Fruit fly (Drosophila melanogaster): ENCODE measurements around the gene CG7131.

Gene CG7131

dm6 chr3R:18283441-18283840 is 5.1 kb downstream of the CG7131 start, which contains the start of the genes CG14312 and CG8064 (continued):
- no peak for TF ChIP-seq Elba2 (GFP tag; optimal IDR thresholded peaks at IDR 0.05)
- no peak for TF ChIP-seq CG10654 (GFP tag; optimal IDR thresholded peaks at IDR 0.05)
- no peak for TF ChIP-seq H15 (GFP tag; IDR thresholded peaks at IDR 0.05)
- TF ChIP-seq CG15073 (GFP tag; optimal IDR thresholded peaks at IDR 0.05), result no peak
- no peak for TF ChIP-seq CG2889 (GFP tag; IDR thresholded peaks at IDR 0.05)
- TF ChIP-seq bowl (GFP tag; IDR thresholded peaks at IDR 0.05), result no peak
- no peak for TF ChIP-seq gce (GFP tag; IDR thresholded peaks at IDR 0.05)
- no peak for TF ChIP-seq vfl (GFP tag; optimal IDR thresholded peaks at IDR 0.05)
- TF ChIP-seq Stat92E (GFP tag; optimal IDR thresholded peaks at IDR 0.05), result no peak
- TF ChIP-seq Eip74EF (GFP tag; optimal IDR thresholded peaks at IDR 0.05), result no peak
- TF ChIP-seq HHEX (GFP tag; optimal IDR thresholded peaks at IDR 0.05), result no peak
- peak; percentile 55 for TF ChIP-seq Med (GFP tag)
- no peak for TF ChIP-seq Fer2 (tag; optimal IDR thresholded peaks at IDR 0.05)
- no peak for TF ChIP-seq mirr (GFP tag; optimal IDR thresholded peaks at IDR 0.05)
- TF ChIP-seq D (optimal IDR thresholded peaks at IDR 0.05), result no peak
- TF ChIP-seq D (GFP tag; optimal IDR thresholded peaks at IDR 0.05), result no peak
- TF ChIP-seq CG10431 (GFP tag; optimal IDR thresholded peaks at IDR 0.05), result no peak
- peak; percentile 61; the same call in 1 of the 3 replicates for TF ChIP-seq CG34422 (GFP tag; IDR thresholded peaks at IDR 0.05)
- no peak for TF ChIP-seq CG11093 (GFP tag; IDR thresholded peaks at IDR 0.05)
- no peak for TF ChIP-seq CG5245 (GFP tag; optimal IDR thresholded peaks at IDR 0.05)
- peak; percentile 66 for TF ChIP-seq unc-4 (GFP tag; IDR thresholded peaks at IDR 0.05; ENCODE audit: partially characterized antibody)
- TF ChIP-seq CG11504 (tag; optimal IDR thresholded peaks at IDR 0.05), result no peak
- no peak; the same call in 2 of the 3 replicates for TF ChIP-seq zen2 (GFP tag; IDR thresholded peaks at IDR 0.05; ENCODE audit: partially characterized antibody)
- no peak for TF ChIP-seq CG16863 (GFP tag; optimal IDR thresholded peaks at IDR 0.05)
- TF ChIP-seq pb (GFP tag; optimal IDR thresholded peaks at IDR 0.05), result no peak
- TF ChIP-seq CG17912 (GFP tag; optimal IDR thresholded peaks at IDR 0.05), result no peak
- TF ChIP-seq CG8089 (GFP tag; optimal IDR thresholded peaks at IDR 0.05), result no peak
- TF ChIP-seq otp (GFP tag; IDR thresholded peaks at IDR 0.05), result no peak
- TF ChIP-seq CG32532 (GFP tag; IDR thresholded peaks at IDR 0.05), result no peak
- no peak for TF ChIP-seq Dad (GFP tag; optimal IDR thresholded peaks at IDR 0.05)
- TF ChIP-seq da (GFP tag; optimal IDR thresholded peaks at IDR 0.05), result no peak
- no peak for TF ChIP-seq kah (GFP tag; optimal IDR thresholded peaks at IDR 0.05)
- peak; percentile 54; the same call in 1 of the 2 replicates for TF ChIP-seq ato (GFP tag; IDR thresholded peaks at IDR 0.05; ENCODE audit: partially characterized antibody)
- no peak for TF ChIP-seq peb (GFP tag; IDR thresholded peaks at IDR 0.05)
- TF ChIP-seq CG3995 (GFP tag; optimal IDR thresholded peaks at IDR 0.05), result peak; percentile 76
- TF ChIP-seq Aef1 (GFP tag; IDR thresholded peaks at IDR 0.05), result no peak
- no peak for TF ChIP-seq Blimp-1 (GFP tag; optimal IDR thresholded peaks at IDR 0.05)
- no peak for TF ChIP-seq CG13123 (GFP tag; optimal IDR thresholded peaks at IDR 0.05)
- TF ChIP-seq bab2 (GFP tag; optimal IDR thresholded peaks at IDR 0.05), result no peak
- TF ChIP-seq sob (GFP tag; IDR thresholded peaks at IDR 0.05), result no peak
- TF ChIP-seq HLHmδ (GFP tag; optimal IDR thresholded peaks at IDR 0.05), result no peak
- TF ChIP-seq Vsx1 (GFP tag; optimal IDR thresholded peaks at IDR 0.05), result no peak
- no peak for TF ChIP-seq NC2α (GFP tag; optimal IDR thresholded peaks at IDR 0.05)
- TF ChIP-seq bsh (GFP tag; optimal IDR thresholded peaks at IDR 0.05), result no peak
- TF ChIP-seq row (GFP tag; IDR thresholded peaks at IDR 0.05), result no peak
- TF ChIP-seq Ravus (GFP tag; IDR thresholded peaks at IDR 0.05), result no peak
- peak; percentile 99 for TF ChIP-seq trem (tag; optimal IDR thresholded peaks at IDR 0.05)
- TF ChIP-seq Dek (tag; optimal IDR thresholded peaks at IDR 0.05), result no peak
- no peak for TF ChIP-seq caup (GFP tag; optimal IDR thresholded peaks at IDR 0.05; ENCODE audit: severe bottlenecking)
- TF ChIP-seq CG17385 (GFP tag; optimal IDR thresholded peaks at IDR 0.05), result no peak
- TF ChIP-seq p53 (GFP tag; optimal IDR thresholded peaks at IDR 0.05), result no peak
- no peak for TF ChIP-seq CG11085 (GFP tag; IDR thresholded peaks at IDR 0.05)

Data from whole organism, embryonic.